Fruit fly (Drosophila melanogaster) whole organism: ENCODE results near the gene CG34316.

Source experiments
- CG8478 ChIP-seq: fragments of >200 bp; optimal IDR thresholded peaks from 2 replicates; lab custom pipeline; 2018; ENCODE audit warnings: inconsistent platforms
- Dll ChIP-seq: fragments of >200 bp; optimal IDR thresholded peaks from 2 replicates; lab custom pipeline; 2017
- EcR ChIP-seq, 2 experiments: fragments of >200 bp; optimal IDR thresholded peaks; 2 replicates each; lab custom pipeline; 2017; ENCODE audit warnings: missing biosample characterization in 2 of 2, missing genetic modification characterization in 2 of 2, missing genetic modification reagents in 2 of 2
- pan ChIP-seq: fragments of >200 bp; optimal IDR thresholded peaks from 2 replicates; lab custom pipeline; 2017
- psq ChIP-seq: fragments of >200 bp; optimal IDR thresholded peaks from 2 replicates; lab custom pipeline; 2017
- usp ChIP-seq: fragments of >200 bp; optimal IDR thresholded peaks from 2 replicates; lab custom pipeline; 2017; ENCODE audit warnings: missing biosample characterization, missing genetic modification characterization, mixed read lengths

Gene CG34316

DNA sequence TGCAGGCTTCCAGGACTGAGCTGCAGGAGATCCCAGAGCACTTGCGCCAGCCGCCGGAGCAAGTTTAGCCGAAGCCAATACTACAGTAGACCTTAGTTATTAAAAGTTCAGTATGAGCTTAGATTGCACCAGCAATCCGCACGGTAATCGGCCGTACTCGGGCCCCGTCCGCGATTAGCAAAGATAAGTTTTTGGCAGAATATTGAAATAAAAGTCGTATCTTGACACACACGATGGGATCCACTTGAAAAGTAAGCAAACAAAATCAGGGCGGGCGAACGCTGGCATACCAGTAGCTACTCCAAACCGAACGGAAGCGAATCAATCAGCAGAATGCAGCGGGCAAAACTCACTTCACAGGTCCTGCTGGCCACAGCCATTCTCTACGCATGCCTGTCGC lies at the start of gene CG34316:
Gene CG34316, plus strand, starts transcription at position 301 of the 400 bp plus-strand sequence.
- TF ChIP-seq EcR (GFP tag; optimal IDR thresholded peaks at IDR 0.05; lab: Kevin White, UChicago) (no peak), CG8478 (no peak), Dll (lab: Kevin White, UChicago) (no peak), usp (no peak), pan (lab: Kevin White, UChicago) (no peak), psq (lab: Kevin White, UChicago) (no peak)

DNA sequence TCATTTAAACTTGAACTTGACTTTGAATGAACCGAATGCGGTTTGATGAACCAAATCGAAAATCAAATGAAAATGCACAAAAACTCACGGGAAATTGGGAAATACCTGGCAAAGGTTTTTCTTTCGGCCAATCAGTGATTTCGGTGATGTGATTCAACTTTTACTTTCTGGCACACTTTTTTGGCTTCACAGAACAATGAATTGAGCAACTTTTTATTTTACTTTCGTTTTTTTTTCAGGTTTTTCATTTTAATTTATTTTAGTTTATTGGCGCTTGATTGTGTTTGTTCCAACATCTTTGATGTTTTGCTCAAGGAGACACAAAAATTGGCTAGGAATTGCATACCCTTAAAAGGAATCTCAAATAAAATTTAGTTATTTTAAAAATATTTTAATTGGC lies 48.9 kb upstream of the CG34316 start, which contains the start of gene Mf:
Gene Mf, minus strand, starts transcription at position 44 of the 400 bp plus-strand sequence.
- TF ChIP-seq pan (lab: Kevin White, UChicago) (no peak), Dll (lab: Kevin White, UChicago) (no peak), CG8478 (no peak), EcR (GFP tag; optimal IDR thresholded peaks at IDR 0.05; lab: Kevin White, UChicago) (no peak), usp (no peak), psq (lab: Kevin White, UChicago) (no peak)

DNA sequence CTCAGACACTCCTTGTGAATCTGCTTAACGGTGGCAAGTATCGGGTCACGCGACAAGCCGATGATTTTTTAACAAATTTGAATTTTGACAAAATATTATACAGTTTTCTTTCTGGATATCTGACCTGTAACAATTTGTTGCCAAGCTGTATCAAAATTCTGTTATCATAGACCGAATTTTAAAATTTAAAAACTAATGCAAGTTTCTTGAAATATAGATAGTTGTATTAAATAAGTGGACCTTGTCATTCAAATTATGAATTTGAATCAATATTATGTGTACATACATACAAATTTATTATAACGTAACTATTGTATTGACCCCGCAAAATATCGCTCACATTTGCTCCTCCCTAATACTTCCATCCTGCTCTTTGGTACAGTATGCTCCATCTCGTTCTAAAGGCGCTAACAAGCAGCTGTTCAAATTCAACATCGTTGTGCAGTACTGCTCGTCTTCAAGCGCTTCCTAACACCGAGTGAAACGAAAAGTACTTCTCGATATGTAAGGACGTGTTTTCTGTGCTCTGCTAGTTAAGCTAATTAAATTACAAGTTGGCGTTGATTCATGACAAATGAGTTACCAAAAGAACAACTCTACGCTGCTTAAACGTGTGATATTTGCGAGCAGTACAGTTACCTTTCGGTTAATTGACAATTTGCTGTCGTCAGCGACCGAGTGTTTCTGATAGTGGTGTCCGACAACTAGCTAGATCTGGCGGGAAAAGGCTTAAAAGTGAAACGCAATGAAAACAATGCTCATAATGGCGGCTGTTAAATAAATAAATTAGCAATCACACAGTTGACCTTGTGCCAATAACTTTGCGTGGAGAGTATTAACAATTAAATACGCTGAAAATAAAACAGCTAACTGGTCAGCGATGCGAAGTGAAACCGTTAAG lies 34.0 kb upstream of the CG34316 start, which contains the start of the genes Kpc1 and CG42542:
Gene Kpc1, minus strand, starts transcription at position 77 of the 901 bp plus-strand sequence.
Gene CG42542, plus strand, starts transcription at position 465 of the 901 bp plus-strand sequence.
- TF ChIP-seq pan (lab: Kevin White, UChicago) (no peak), psq (lab: Kevin White, UChicago) (no peak), CG8478 (no peak), EcR (GFP tag; optimal IDR thresholded peaks at IDR 0.05; lab: Kevin White, UChicago) (no peak)

- TF ChIP-seq pan (lab: Kevin White, UChicago), result no peak
- no peak for TF ChIP-seq psq (lab: Kevin White, UChicago)
- TF ChIP-seq usp, result no peak
- TF ChIP-seq Dll (lab: Kevin White, UChicago), result no peak
- no peak for TF ChIP-seq EcR (GFP tag; optimal IDR thresholded peaks at IDR 0.05; lab: Kevin White, UChicago)
- no peak for TF ChIP-seq CG8478
These were observed 33.0 kb upstream of the CG34316 start for dm6 chr3R:15197373-15197772.

dm6 chr3R:15198052-15198793 lies 32.2 kb upstream of the CG34316 start:
- no peak for TF ChIP-seq Dll (lab: Kevin White, UChicago)
- TF ChIP-seq psq (lab: Kevin White, UChicago), result no peak
- no peak for TF ChIP-seq pan (lab: Kevin White, UChicago)
- no peak for TF ChIP-seq CG8478
- TF ChIP-seq EcR (GFP tag; optimal IDR thresholded peaks at IDR 0.05; lab: Kevin White, UChicago), result no peak
- TF ChIP-seq usp, result no peak

- no peak for TF ChIP-seq EcR (GFP tag; optimal IDR thresholded peaks at IDR 0.05; lab: Kevin White, UChicago)
- no peak for TF ChIP-seq usp
- TF ChIP-seq CG8478, result no peak
- TF ChIP-seq Dll (lab: Kevin White, UChicago), result no peak
- no peak for TF ChIP-seq psq (lab: Kevin White, UChicago)
- no peak for TF ChIP-seq pan (lab: Kevin White, UChicago)
These were observed 25.2 kb upstream of the CG34316 start for dm6 chr3R:15205223-15205622.

DNA sequence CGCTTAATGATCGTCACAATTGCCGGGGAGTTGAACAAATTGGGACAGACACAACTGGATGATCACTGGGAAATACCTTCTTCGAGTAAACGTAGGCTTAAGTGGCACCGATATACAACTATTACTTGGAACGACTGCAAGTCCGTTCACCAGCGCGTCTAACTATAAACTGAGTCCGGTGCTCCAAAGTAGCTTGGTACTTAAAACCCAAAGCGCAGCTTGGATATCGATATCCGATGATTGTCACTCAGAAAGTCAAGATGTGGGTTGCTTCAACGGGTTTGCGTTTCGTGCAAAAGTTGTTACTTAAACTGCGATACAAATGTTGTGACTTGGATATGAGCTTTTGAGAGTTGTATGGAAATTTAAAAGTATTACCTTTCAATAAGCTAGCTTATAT lies 24.1 kb upstream of the CG34316 start, which contains the start of gene Spn88Ea:
Gene Spn88Ea, minus strand, starts transcription at position 175 of the 400 bp plus-strand sequence.
- TF ChIP-seq usp (no peak), pan (lab: Kevin White, UChicago) (no peak), CG8478 (no peak), Dll (lab: Kevin White, UChicago) (no peak), psq (lab: Kevin White, UChicago) (no peak), EcR (GFP tag; optimal IDR thresholded peaks at IDR 0.05; lab: Kevin White, UChicago) (no peak)

DNA sequence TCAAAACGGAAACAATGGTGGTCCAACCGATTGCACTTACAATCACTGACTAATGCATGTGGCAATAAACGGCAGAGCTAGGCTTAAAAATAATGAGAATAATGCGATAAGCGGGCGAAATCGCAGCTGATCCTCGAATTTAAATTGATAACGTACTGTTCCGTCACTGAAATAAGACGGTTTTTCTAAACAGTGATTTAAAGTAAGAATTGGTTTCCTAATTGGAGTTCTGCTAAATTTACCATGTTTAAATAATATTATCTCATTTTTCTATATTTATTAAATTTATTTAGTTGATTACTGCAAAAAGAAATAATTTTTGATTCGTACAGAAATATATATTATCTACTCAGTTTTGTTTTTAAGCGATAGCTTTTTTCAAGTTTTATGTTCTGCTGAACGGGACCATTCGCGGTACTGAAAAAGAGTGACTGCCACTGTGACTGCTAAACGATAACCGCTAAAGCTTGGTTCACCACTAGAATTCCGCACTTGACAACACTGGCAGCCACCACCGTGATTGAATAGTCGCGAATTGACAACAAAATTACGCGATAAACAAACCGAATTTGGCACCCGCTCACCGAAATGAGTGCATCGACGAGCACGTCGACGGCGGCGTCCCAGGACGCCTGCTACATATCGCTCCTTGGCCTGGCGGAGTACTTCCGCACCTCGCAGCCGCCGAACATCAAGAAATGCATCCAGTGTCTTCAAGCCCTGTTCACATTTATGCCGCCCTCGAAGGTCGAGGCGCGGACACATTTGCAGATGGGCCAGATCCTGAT lies 21.5 kb upstream of the CG34316 start, which contains the start of the genes Spn88Eb and Mau2:
Gene Spn88Eb, minus strand, starts transcription at position 51 of the 788 bp plus-strand sequence.
Gene Mau2, plus strand, starts transcription at position 493 of the 788 bp plus-strand sequence.
- TF ChIP-seq psq (lab: Kevin White, UChicago) (no peak), CG8478 (no peak), pan (lab: Kevin White, UChicago) (no peak), usp (no peak), Dll (lab: Kevin White, UChicago) (no peak), EcR (GFP tag; optimal IDR thresholded peaks at IDR 0.05; lab: Kevin White, UChicago) (no peak)

- no peak for TF ChIP-seq psq (lab: Kevin White, UChicago)
- no peak for TF ChIP-seq Dll (lab: Kevin White, UChicago)
- TF ChIP-seq CG8478, result no peak
- no peak for TF ChIP-seq pan (lab: Kevin White, UChicago)
- TF ChIP-seq usp, result no peak
- no peak for TF ChIP-seq EcR (GFP tag; optimal IDR thresholded peaks at IDR 0.05; lab: Kevin White, UChicago)
These were observed 16.9 kb upstream of the CG34316 start, which contains the start of the genes CG6654 and CG4210 for dm6 chr3R:15213362-15213989. Gene CG6654 (minus strand): TSS chr3R:15213658. Gene CG4210 (plus strand): TSS chr3R:15213974.

DNA sequence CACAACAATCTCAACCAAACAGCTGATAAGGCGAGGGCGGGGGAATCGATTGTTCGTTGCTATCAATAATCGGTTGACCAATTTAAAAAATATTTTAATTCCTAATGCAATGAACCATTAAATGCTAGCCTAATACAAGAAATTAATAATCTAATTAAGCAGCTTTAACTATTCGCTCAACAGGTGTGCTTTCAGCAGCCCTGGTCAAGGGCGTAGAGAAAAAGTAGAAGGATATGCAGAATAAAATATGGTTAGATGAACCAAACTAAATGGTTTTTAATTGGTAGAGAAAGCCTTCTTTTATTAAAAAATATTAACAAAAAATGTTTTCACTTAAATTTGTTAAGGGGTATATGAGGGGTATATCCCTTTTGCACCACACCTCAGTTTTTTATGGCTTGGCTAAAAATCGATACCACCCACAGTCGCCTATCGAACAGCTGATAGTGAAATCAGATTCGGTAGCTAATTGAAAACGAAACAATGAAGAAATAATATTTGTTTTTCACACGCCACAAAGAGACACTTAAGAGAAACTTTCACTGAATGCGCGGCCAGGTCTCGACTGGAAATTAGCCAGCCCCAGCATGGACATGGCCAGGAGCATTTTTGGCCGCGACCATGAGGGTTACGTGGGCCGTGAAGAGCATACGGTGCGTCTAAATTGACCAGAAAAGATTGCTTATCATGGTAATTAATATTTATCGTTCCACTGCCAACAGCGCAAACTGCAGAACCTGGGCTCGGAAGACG lies 11.4 kb upstream of the CG34316 start, which contains the start of the genes SIDL and CG12241:
Gene SIDL, minus strand, starts transcription at position 51 of the 753 bp plus-strand sequence.
Gene CG12241, plus strand, starts transcription at position 433 of the 753 bp plus-strand sequence.
- TF ChIP-seq usp (no peak), pan (lab: Kevin White, UChicago) (no peak)
